Worm (Caenorhabditis elegans): Measurements from ENCODE around the gene srb-1.

The srb-1 gene

DNA sequence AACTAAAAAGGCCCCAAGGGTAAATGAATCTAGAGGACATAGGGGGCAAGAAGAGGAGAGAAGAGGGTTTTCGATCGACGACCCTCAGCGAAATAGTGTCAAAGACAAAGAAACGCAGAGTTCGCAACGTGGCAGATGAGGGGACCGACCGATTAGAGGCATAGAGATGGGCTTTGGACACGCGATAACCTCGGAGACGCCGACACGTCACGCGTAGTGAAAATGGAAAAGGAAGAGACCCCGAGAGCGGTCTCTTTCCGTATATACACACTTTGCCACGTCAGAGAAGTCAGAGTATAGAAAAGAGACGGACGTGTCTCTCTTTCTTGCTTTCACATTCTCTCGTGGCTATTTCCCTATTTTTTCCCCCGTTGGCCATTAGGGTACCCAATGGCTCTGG is 10.7 kb upstream of the srb-1 start (continued):
- TF ChIP-seq nhr-120 (GFP tag; IDR thresholded peaks at IDR 0.05) (no peak), B0035.1 (tag; optimal IDR thresholded peaks at IDR 0.05) (no peak), ceh-79 (tag; optimal IDR thresholded peaks at IDR 0.05) (no peak), ZK185.1 (tag; optimal IDR thresholded peaks at IDR 0.05; ENCODE audit: poor library complexity, severe bottlenecking) (peak; percentile 47), ama-1 (optimal IDR thresholded peaks at IDR 0.05) (no peak), ama-1 (GFP tag; optimal IDR thresholded peaks at IDR 0.05) (no peak), fkh-3 (tag; optimal IDR thresholded peaks at IDR 0.05) (no peak), madf-10 (tag; optimal IDR thresholded peaks at IDR 0.05) (peak; percentile 61), chd-7 (tag; optimal IDR thresholded peaks at IDR 0.05) (peak; percentile 70), zim-3 (tag; optimal IDR thresholded peaks at IDR 0.05) (no peak), bed-1 (GFP tag; IDR thresholded peaks at IDR 0.05) (no peak), ztf-6 (GFP tag; IDR thresholded peaks at IDR 0.05) (no peak), lin-26 (GFP tag; IDR thresholded peaks at IDR 0.05) (peak; percentile 58; the same call in 1 of the 2 replicates), aptf-2 (GFP tag; conservative IDR thresholded peaks at IDR 0.05) (no peak), attf-3 (GFP tag; conservative IDR thresholded peaks at IDR 0.05) (no peak), mes-4 (tag; optimal IDR thresholded peaks at IDR 0.05) (no peak), tbx-9 (tag; optimal IDR thresholded peaks at IDR 0.05; ENCODE audit: borderline replicate concordance) (no peak), sdz-38 (tag; optimal IDR thresholded peaks at IDR 0.05) (no peak), lin-40 (tag; optimal IDR thresholded peaks at IDR 0.05) (peak; percentile 58), ztf-28 (GFP tag; IDR thresholded peaks at IDR 0.05) (no peak), ceh-100 (GFP tag; IDR thresholded peaks at IDR 0.05) (no peak), nhr-27 (tag; optimal IDR thresholded peaks at IDR 0.05) (no peak), nhr-179 (tag; optimal IDR thresholded peaks at IDR 0.05) (no peak), gei-17 (GFP tag; optimal IDR thresholded peaks at IDR 0.05) (peak; percentile 28), Y79H2A.3 (GFP tag; conservative IDR thresholded peaks at IDR 0.05) (no peak), cebp-2 (GFP tag; IDR thresholded peaks at IDR 0.05) (no peak), T26A5.8 (tag; optimal IDR thresholded peaks at IDR 0.05) (no peak), lag-1 (GFP tag; IDR thresholded peaks at IDR 0.05) (no peak), egl-18 (GFP tag; IDR thresholded peaks at IDR 0.05) (no peak), snpc-1.3 (tag; optimal IDR thresholded peaks at IDR 0.05; ENCODE audit: insufficient read depth) (no peak), snpc-1.1 (tag; optimal IDR thresholded peaks at IDR 0.05; ENCODE audit: insufficient read depth) (no peak), nfya-2 (GFP tag; IDR thresholded peaks at IDR 0.05) (no peak), somi-1 (GFP tag; optimal IDR thresholded peaks at IDR 0.05) (peak; percentile 64), lin-35 (GFP tag; optimal IDR thresholded peaks at IDR 0.05) (peak in 1 of 3 experiments; percentile 50), efl-1 (GFP tag; optimal IDR thresholded peaks at IDR 0.05) (no peak), rcor-1 (GFP tag; IDR thresholded peaks at IDR 0.05) (no peak; the same call in 1 of the 2 replicates), F52B5.7 (tag; optimal IDR thresholded peaks at IDR 0.05) (peak; percentile 32), K11D2.4 (GFP tag; IDR thresholded peaks at IDR 0.05) (peak; percentile 31; the same call in 1 of the 2 replicates), lsy-27 (tag; optimal IDR thresholded peaks at IDR 0.05; ENCODE audit: borderline replicate concordance, insufficient read depth) (no peak), aptf-3 (GFP tag; IDR thresholded peaks at IDR 0.05) (no peak), rec-8 (tag; optimal IDR thresholded peaks at IDR 0.05) (no peak), Y53F4B.3 (GFP tag; IDR thresholded peaks at IDR 0.05) (no peak), egrh-3 (GFP tag; IDR thresholded peaks at IDR 0.05) (no peak), T07F8.4 (tag; optimal IDR thresholded peaks at IDR 0.05) (no peak), dpff-1 (tag; optimal IDR thresholded peaks at IDR 0.05) (no peak), ztf-25 (GFP tag; IDR thresholded peaks at IDR 0.05) (no peak), ztf-3 (GFP tag; optimal IDR thresholded peaks at IDR 0.05) (peak; percentile 42), egl-44 (GFP tag; IDR thresholded peaks at IDR 0.05) (0 out of 2 replicates have a peak, but pooled peaks have one; percentile 61), dox-1 (GFP tag; IDR thresholded peaks at IDR 0.05) (no peak)

All from whole organism, young adult.